Worm (Caenorhabditis elegans) whole organism, late embryonic: ENCODE results near the gene D2024.1.
"Not testable (repeated sequence)": the region's sequence is repeated elsewhere in the genome, so short reads cannot be mapped to it uniquely, and the experiment has no call there.

Experiments used
- C38D4.7 ChIP-seq: fragments of 200-800 bp; sonication (Bioruptor generic); optimal IDR thresholded peaks from 2 replicates; lab custom pipeline; 2018; ENCODE audit warnings: mild to moderate bottlenecking, missing genetic modification characterization, moderate library complexity, missing compliant biosample characterization
- F13H6.1 ChIP-seq: sonication (generic microtip); optimal IDR thresholded peaks from 2 replicates; lab custom pipeline; 2016; ENCODE audit warnings: missing genetic modification characterization, missing compliant biosample characterization
- K02D7.2 ChIP-seq: sonication (generic microtip); optimal IDR thresholded peaks from 2 replicates; lab custom pipeline; 2017; ENCODE audit warnings: mild to moderate bottlenecking, missing genetic modification characterization, missing compliant biosample characterization
- ceh-18 ChIP-seq: sonication (generic microtip); optimal IDR thresholded peaks from 2 replicates; lab custom pipeline; 2016; ENCODE audit warnings: missing genetic modification characterization, missing compliant biosample characterization
- ceh-22 ChIP-seq: sonication (generic microtip); optimal IDR thresholded peaks from 2 replicates; lab custom pipeline; 2017; ENCODE audit warnings: missing biosample characterization, missing genetic modification characterization
- ceh-24 ChIP-seq: sonication (generic microtip); optimal IDR thresholded peaks from 2 replicates; lab custom pipeline; 2016; ENCODE audit warnings: mild to moderate bottlenecking, missing genetic modification characterization, missing compliant biosample characterization
- ceh-31 ChIP-seq: sonication (generic microtip); optimal IDR thresholded peaks from 2 replicates; lab custom pipeline; 2016; ENCODE audit warnings: missing genetic modification characterization, missing compliant biosample characterization
- ceh-45 ChIP-seq: fragments of 200-800 bp; sonication (Bioruptor generic); IDR thresholded peaks from 2 replicates; pipeline ENCODE4 v1.3.6; 2022; ENCODE audit warnings: missing genetic modification reagents, missing genetic modification characterization, missing compliant biosample characterization
- ceh-48 ChIP-seq: sonication (generic microtip); optimal IDR thresholded peaks from 2 replicates; lab custom pipeline; 2016; ENCODE audit warnings: missing genetic modification characterization, inconsistent platforms, missing compliant biosample characterization
- ceh-6 ChIP-seq: fragments of 200-800 bp; sonication (Bioruptor generic); optimal IDR thresholded peaks from 2 replicates; lab custom pipeline; 2018; ENCODE audit warnings: mild to moderate bottlenecking, missing genetic modification characterization, missing compliant biosample characterization
- ceh-9 ChIP-seq: sonication (generic microtip); optimal IDR thresholded peaks from 2 replicates; lab custom pipeline; 2016; ENCODE audit warnings: mild to moderate bottlenecking, missing genetic modification characterization, inconsistent platforms, missing compliant biosample characterization
- dve-1 ChIP-seq: sonication (generic microtip); optimal IDR thresholded peaks from 2 replicates; lab custom pipeline; 2017; ENCODE audit warnings: antibody characterized with exemption, mild to moderate bottlenecking, missing genetic modification characterization, missing compliant biosample characterization
- fax-1 ChIP-seq: sonication (generic microtip); optimal IDR thresholded peaks from 2 replicates; lab custom pipeline; 2016; ENCODE audit warnings: missing genotype, missing genetic modification characterization, missing compliant biosample characterization
- fkh-10 ChIP-seq: fragments of 150-350 bp; optimal IDR thresholded peaks from 2 replicates; lab custom pipeline; 2014; ENCODE audit warnings: missing biosample characterization, missing genetic modification reagents, missing genetic modification characterization
- fkh-6 ChIP-seq: sonication (generic microtip); optimal IDR thresholded peaks from 2 replicates; lab custom pipeline; 2016; ENCODE audit warnings: missing genetic modification characterization, missing compliant biosample characterization
- hlh-15 ChIP-seq: sonication (generic microtip); optimal IDR thresholded peaks from 2 replicates; lab custom pipeline; 2016; ENCODE audit warnings: missing genetic modification characterization, missing compliant biosample characterization
- hlh-8 ChIP-seq: sonication (generic microtip); optimal IDR thresholded peaks from 2 replicates; lab custom pipeline; 2016; ENCODE audit warnings: missing genotype, missing genetic modification characterization, missing compliant biosample characterization
- madf-2 ChIP-seq: sonication (generic microtip); optimal IDR thresholded peaks from 2 replicates; lab custom pipeline; 2017; ENCODE audit warnings: missing genetic modification characterization, missing compliant biosample characterization
- mec-3 ChIP-seq: sonication (generic microtip); optimal IDR thresholded peaks from 2 replicates; lab custom pipeline; 2016; ENCODE audit warnings: borderline replicate concordance, missing genetic modification characterization, missing compliant biosample characterization
- nfya-1 ChIP-seq: sonication (generic microtip); optimal IDR thresholded peaks from 2 replicates; lab custom pipeline; 2017; ENCODE audit warnings: missing genetic modification characterization, mild to moderate bottlenecking, missing compliant biosample characterization, antibody characterized with exemption, moderate library complexity
- nhr-232 ChIP-seq: sonication (generic microtip); optimal IDR thresholded peaks from 2 replicates; lab custom pipeline; 2016; ENCODE audit warnings: missing genetic modification characterization, missing compliant biosample characterization
- npax-4 ChIP-seq: sonication (generic microtip); optimal IDR thresholded peaks from 2 replicates; lab custom pipeline; 2016; ENCODE audit warnings: missing genetic modification characterization, missing compliant biosample characterization
- odd-2 ChIP-seq: sonication (generic microtip); optimal IDR thresholded peaks from 2 replicates; lab custom pipeline; 2017; ENCODE audit warnings: antibody characterized with exemption, mild to moderate bottlenecking, missing genetic modification characterization, missing compliant biosample characterization
- pag-3 ChIP-seq: sonication (generic microtip); optimal IDR thresholded peaks from 2 replicates; lab custom pipeline; 2016; ENCODE audit warnings: missing compliant biosample characterization, missing genetic modification characterization, borderline replicate concordance
- pat-9 ChIP-seq: fragments of 200-800 bp; sonication (Bioruptor generic); optimal IDR thresholded peaks from 2 replicates; lab custom pipeline; 2018; ENCODE audit warnings: mild to moderate bottlenecking, missing genetic modification characterization, moderate library complexity, missing compliant biosample characterization
- pax-1 ChIP-seq: fragments of 150-350 bp; optimal IDR thresholded peaks from 2 replicates; lab custom pipeline; 2014; ENCODE audit warnings: missing biosample characterization, missing genetic modification characterization
- pha-2 ChIP-seq: sonication (generic microtip); optimal IDR thresholded peaks from 2 replicates; lab custom pipeline; 2017; ENCODE audit warnings: mild to moderate bottlenecking, missing genetic modification characterization, missing compliant biosample characterization
- pqm-1 ChIP-seq: sonication (generic microtip); optimal IDR thresholded peaks from 2 replicates; lab custom pipeline; 2016; ENCODE audit warnings: missing genetic modification characterization, missing compliant biosample characterization
- ref-2 ChIP-seq: sonication (generic microtip); optimal IDR thresholded peaks from 2 replicates; lab custom pipeline; 2016; ENCODE audit warnings: missing genetic modification characterization, missing compliant biosample characterization
- sdc-2 ChIP-seq: sonication (generic microtip); optimal IDR thresholded peaks from 2 replicates; lab custom pipeline; 2016; ENCODE audit warnings: missing genotype, missing genetic modification characterization, missing compliant biosample characterization
- sox-4 ChIP-seq: sonication (generic microtip); optimal IDR thresholded peaks from 2 replicates; lab custom pipeline; 2017; ENCODE audit warnings: mild to moderate bottlenecking, missing genetic modification characterization, inconsistent platforms, missing compliant biosample characterization
- tbx-2 ChIP-seq: sonication (generic microtip); optimal IDR thresholded peaks from 2 replicates; lab custom pipeline; 2016; ENCODE audit warnings: missing genetic modification characterization, missing compliant biosample characterization
- tbx-7 ChIP-seq: sonication (generic microtip); optimal IDR thresholded peaks from 2 replicates; lab custom pipeline; 2016; ENCODE audit warnings: missing genotype, missing genetic modification characterization, missing compliant biosample characterization
- ttx-3 ChIP-seq: sonication (generic microtip); optimal IDR thresholded peaks from 2 replicates; lab custom pipeline; 2016; ENCODE audit warnings: missing genetic modification reagents, missing genetic modification characterization, missing compliant biosample characterization
- unc-86 ChIP-seq: sonication (generic microtip); optimal IDR thresholded peaks from 2 replicates; lab custom pipeline; 2016; ENCODE audit warnings: missing genetic modification characterization, missing compliant biosample characterization

The D2024.1 gene

ce11 chrIV:7247243-7247642 lies at the start of gene D2024.1:
D2024.1 (plus strand) TSS chrIV:7247543.
- not testable (repeated sequence) for TF ChIP-seq pax-1; F13H6.1 (tag; lab: Kevin White, UChicago); ttx-3 (tag; lab: Kevin White, UChicago)

ce11 chrIV:7203696-7204095 lies 43.6 kb upstream of the D2024.1 start, which contains the start of gene R13A1.3:
R13A1.3 (plus strand) TSS chrIV:7203996.
- TF ChIP-seq ref-2 (tag; lab: Kevin White, UChicago) (no peak), nfya-1 (tag; lab: Kevin White, UChicago) (no peak), odd-2 (tag; lab: Kevin White, UChicago) (no peak), tbx-7 (tag; lab: Kevin White, UChicago) (no peak), nhr-232 (tag; lab: Kevin White, UChicago) (no peak), pag-3 (tag; lab: Kevin White, UChicago) (no peak), ceh-18 (no peak), ceh-22 (tag; lab: Kevin White, UChicago) (no peak), pat-9 (no peak), pha-2 (no peak), pqm-1 (no peak), ttx-3 (tag; lab: Kevin White, UChicago) (no peak), fkh-10 (GFP tag; lab: Kevin White, UChicago) (no peak), ceh-24 (tag; lab: Kevin White, UChicago) (no peak), sox-4 (no peak), ceh-45 (GFP tag; lab: Robert Waterston, UW) (no peak), ceh-6 (GFP tag; lab: Kevin White, UChicago) (no peak), K02D7.2 (tag; lab: Kevin White, UChicago) (no peak)

ce11 chrIV:7205969-7206368 lies 41.4 kb upstream of the D2024.1 start, which contains the start of gene kcc-1:
kcc-1 (plus strand) TSS chrIV:7206269.
- TF ChIP-seq pag-3 (tag; lab: Kevin White, UChicago) (no peak), dve-1 (tag; lab: Kevin White, UChicago) (no peak), tbx-2 (tag; lab: Kevin White, UChicago) (no peak)

DNA sequence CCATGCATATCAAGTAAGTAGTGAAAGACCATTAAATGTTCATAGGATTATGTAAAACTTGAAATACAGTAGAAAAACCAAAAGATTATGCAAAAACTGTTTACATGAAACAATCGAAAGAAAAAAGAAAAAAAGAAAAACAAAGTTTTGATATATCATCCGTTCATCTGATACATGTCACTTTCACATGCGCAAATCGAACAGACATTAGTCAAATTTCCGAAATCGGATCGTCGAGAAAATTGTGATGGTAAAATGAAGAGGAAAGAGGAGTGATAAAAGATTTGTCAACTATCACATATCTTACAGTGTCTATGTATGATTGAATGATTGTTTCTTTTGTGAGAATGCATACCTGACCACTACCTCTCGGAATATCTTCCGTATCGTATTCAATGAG lies 38.4 kb upstream of the D2024.1 start:
- TF ChIP-seq ceh-45 (GFP tag; lab: Robert Waterston, UW) (no peak), C38D4.7 (GFP tag; lab: Kevin White, UChicago) (no peak), tbx-7 (tag; lab: Kevin White, UChicago) (no peak), fkh-6 (tag; lab: Kevin White, UChicago) (no peak), sdc-2 (tag; lab: Kevin White, UChicago) (no peak), mec-3 (tag; lab: Kevin White, UChicago) (no peak), hlh-15 (no peak), ceh-48 (tag; lab: Kevin White, UChicago) (no peak), ceh-31 (no peak), pat-9 (no peak), nfya-1 (tag; lab: Kevin White, UChicago) (no peak), unc-86 (no peak)

- no peak for TF ChIP-seq madf-2 (tag; lab: Kevin White, UChicago)
- no peak for TF ChIP-seq npax-4 (tag; lab: Kevin White, UChicago)
- no peak for TF ChIP-seq tbx-2 (tag; lab: Kevin White, UChicago)
- no peak for TF ChIP-seq hlh-8 (tag; lab: Kevin White, UChicago)
- TF ChIP-seq tbx-7 (tag; lab: Kevin White, UChicago), result no peak
- TF ChIP-seq ceh-9, result no peak
- no peak for TF ChIP-seq pat-9
- no peak for TF ChIP-seq fax-1 (tag; lab: Kevin White, UChicago)
- no peak for TF ChIP-seq fkh-6 (tag; lab: Kevin White, UChicago)
Observed at ce11 chrIV:7211313-7211712, 36.0 kb upstream of the D2024.1 start.
